Fruit fly (Drosophila melanogaster) whole organism, embryonic: ENCODE results near the gene CG6216.

Experiments
- Aef1 ChIP-seq: fragments of 200-800 bp; sonication (Bioruptor generic); IDR thresholded peaks from 3 replicates; pipeline ENCODE4 v1.3.6; 2022; ENCODE audit warnings: missing biosample characterization, missing genetic modification characterization
- Asciz ChIP-seq: fragments of 200-800 bp; sonication (Bioruptor generic); optimal IDR thresholded peaks from 2 replicates; lab custom pipeline; 2017; ENCODE audit warnings: missing biosample characterization, mild to moderate bottlenecking, missing genetic modification characterization, missing genetic modification reagents
- Awh ChIP-seq: fragments of 200-800 bp; sonication (Bioruptor generic); IDR thresholded peaks from 2 replicates; pipeline ENCODE4, ENCODE4 v1.3.6; 2022; ENCODE audit warnings: missing biosample characterization, missing genetic modification characterization
- B-H1 ChIP-seq: fragments of 200-800 bp; sonication (Bioruptor generic); IDR thresholded peaks from 3 replicates; pipeline ENCODE4 v1.3.6; 2022; ENCODE audit warnings: missing biosample characterization, missing genetic modification characterization
- CG13296 ChIP-seq: fragments of 200-800 bp; sonication (Bioruptor generic); optimal IDR thresholded peaks from 3 replicates; lab custom pipeline; 2018; ENCODE audit warnings: missing biosample characterization, mild to moderate bottlenecking, missing genetic modification characterization
- CG15601 ChIP-seq: fragments of 200-800 bp; sonication (Bioruptor generic); optimal IDR thresholded peaks from 3 replicates; lab custom pipeline; 2019; ENCODE audit warnings: missing biosample characterization, mild to moderate bottlenecking, missing genetic modification characterization, moderate library complexity
- CG17361 ChIP-seq: fragments of 200-800 bp; sonication (Bioruptor generic); IDR thresholded peaks from 3 replicates; pipeline ENCODE4 v1.3.6; 2022; ENCODE audit warnings: missing biosample characterization, missing genetic modification characterization
- CG1792 ChIP-seq: fragments of 200-800 bp; sonication (Bioruptor generic); optimal IDR thresholded peaks from 2 replicates; lab custom pipeline; 2016; ENCODE audit warnings: missing biosample characterization, missing genetic modification characterization
- CG2199 ChIP-seq: fragments of 200-800 bp; sonication (Bioruptor generic); IDR thresholded peaks from 3 replicates; pipeline ENCODE4 v1.3.6; 2022; ENCODE audit warnings: missing biosample characterization, missing genetic modification characterization
- CG3065 ChIP-seq: fragments of 200-800 bp; sonication (Bioruptor generic); optimal IDR thresholded peaks from 2 replicates; lab custom pipeline; 2016; ENCODE audit warnings: missing biosample characterization, missing genetic modification characterization
- CG6791 ChIP-seq: fragments of 200-800 bp; sonication (Bioruptor generic); IDR thresholded peaks from 3 replicates; pipeline ENCODE4 v1.3.6; 2022; ENCODE audit warnings: missing biosample characterization, missing genetic modification characterization; ENCODE audit not compliant: partially characterized antibody
- CG7928 ChIP-seq: fragments of 200-800 bp; sonication (Bioruptor generic); optimal IDR thresholded peaks from 2 replicates; lab custom pipeline; 2017; ENCODE audit warnings: missing biosample characterization, mild to moderate bottlenecking, missing genetic modification characterization
- CG8089 ChIP-seq: fragments of 200-800 bp; sonication (Bioruptor generic); optimal IDR thresholded peaks from 3 replicates; lab custom pipeline; 2016; ENCODE audit warnings: missing biosample characterization, missing genetic modification characterization
- CG8765 ChIP-seq: fragments of 200-800 bp; sonication (Bioruptor generic); IDR thresholded peaks from 2 replicates; pipeline ENCODE4 v1.3.6; 2022; ENCODE audit warnings: missing biosample characterization, missing genetic modification characterization
- Chrac-16 ChIP-seq: fragments of 200-800 bp; sonication (Bioruptor generic); optimal IDR thresholded peaks from 3 replicates; lab custom pipeline; 2016; ENCODE audit warnings: missing biosample characterization, missing genetic modification characterization
- CoRest ChIP-seq: fragments of 200-800 bp; sonication (Bioruptor generic); optimal IDR thresholded peaks from 3 replicates; lab custom pipeline; 2018; ENCODE audit warnings: missing biosample characterization, mild to moderate bottlenecking, missing genetic modification characterization, moderate library complexity
- E2f1 ChIP-seq: fragments of 200-800 bp; sonication (Bioruptor generic); IDR thresholded peaks from 2 replicates; pipeline ENCODE4 v1.3.6; 2022; ENCODE audit warnings: missing biosample characterization, missing genetic modification characterization
- ERR ChIP-seq: fragments of 200-800 bp; sonication (Bioruptor generic); optimal IDR thresholded peaks from 2 replicates; lab custom pipeline; 2016; ENCODE audit warnings: missing biosample characterization, missing genetic modification characterization
- HLH3B ChIP-seq: fragments of 200-800 bp; sonication (Bioruptor generic); IDR thresholded peaks from 2 replicates; pipeline ENCODE4 v1.3.6; 2022; ENCODE audit warnings: missing biosample characterization, missing genetic modification characterization
- Hand ChIP-seq: fragments of 200-800 bp; sonication (Bioruptor generic); optimal IDR thresholded peaks from 2 replicates; lab custom pipeline; 2017; ENCODE audit warnings: mild to moderate bottlenecking, missing biosample characterization, missing genetic modification reagents, missing genetic modification characterization
- Lpt ChIP-seq: fragments of >200 bp; optimal IDR thresholded peaks from 2 replicates; lab custom pipeline; 2018; ENCODE audit warnings: missing biosample characterization, missing genetic modification characterization
- Mes4 ChIP-seq: fragments of 200-800 bp; sonication (Bioruptor generic); optimal IDR thresholded peaks from 2 replicates; lab custom pipeline; 2016; ENCODE audit warnings: missing biosample characterization, missing genetic modification characterization
- NC2α ChIP-seq: fragments of 200-800 bp; sonication (Bioruptor generic); optimal IDR thresholded peaks from 2 replicates; lab custom pipeline; 2016; ENCODE audit warnings: missing biosample characterization, missing genetic modification characterization
- Oaz ChIP-seq: fragments of 200-800 bp; sonication (Bioruptor generic); IDR thresholded peaks from 2 replicates; pipeline ENCODE4 v1.3.6; 2022; ENCODE audit warnings: missing biosample characterization, missing genetic modification characterization
- Opbp ChIP-seq: fragments of 200-800 bp; sonication (Bioruptor generic); IDR thresholded peaks from 3 replicates; pipeline ENCODE4 v1.3.6; 2022; ENCODE audit warnings: missing biosample characterization, missing genetic modification characterization; ENCODE audit not compliant: partially characterized antibody
- Optix ChIP-seq: fragments of 200-800 bp; sonication (Bioruptor generic); IDR thresholded peaks from 3 replicates; pipeline ENCODE4 v1.3.6; 2022; ENCODE audit warnings: missing biosample characterization, missing genetic modification characterization
- Poxn ChIP-seq: fragments of 200-800 bp; sonication (Bioruptor generic); IDR thresholded peaks from 2 replicates; pipeline ENCODE4 v1.3.6; 2022; ENCODE audit warnings: missing biosample characterization, missing genetic modification characterization
- Scr ChIP-seq: fragments of 200-800 bp; sonication (Bioruptor generic); IDR thresholded peaks from 2 replicates; pipeline ENCODE4 v1.3.6; 2022; ENCODE audit warnings: missing biosample characterization, missing genetic modification characterization; ENCODE audit not compliant: partially characterized antibody
- Sin3A ChIP-seq: fragments of >200 bp; optimal IDR thresholded peaks from 2 replicates; lab custom pipeline; 2018
- Sox100B ChIP-seq: fragments of 200-800 bp; sonication (Bioruptor generic); optimal IDR thresholded peaks from 3 replicates; lab custom pipeline; 2018; ENCODE audit warnings: missing biosample characterization, mild to moderate bottlenecking, missing genetic modification characterization
- Sry-β ChIP-seq: fragments of 200-800 bp; sonication (Bioruptor generic); optimal IDR thresholded peaks from 2 replicates; lab custom pipeline; 2018; ENCODE audit warnings: missing biosample characterization, mild to moderate bottlenecking, missing genetic modification characterization, moderate library complexity
- Taf1 ChIP-seq: fragments of 200-800 bp; sonication (Bioruptor generic); IDR thresholded peaks from 2 replicates; pipeline ENCODE4 v1.3.6; 2022; ENCODE audit warnings: missing biosample characterization, missing genetic modification characterization
- Xrp1 ChIP-seq: fragments of 200-800 bp; sonication (Bioruptor generic); IDR thresholded peaks from 2 replicates; pipeline ENCODE4 v1.3.6; 2022; ENCODE audit warnings: missing biosample characterization, missing genetic modification characterization
- amos ChIP-seq: fragments of 200-800 bp; sonication (Bioruptor generic); IDR thresholded peaks from 2 replicates; pipeline ENCODE4 v1.3.6; 2022; ENCODE audit warnings: missing biosample characterization, missing genetic modification characterization; ENCODE audit not compliant: partially characterized antibody
- ap ChIP-seq: fragments of 200-800 bp; sonication (Bioruptor generic); IDR thresholded peaks from 2 replicates; pipeline ENCODE4 v1.3.6; 2022; ENCODE audit warnings: missing biosample characterization, missing genetic modification characterization
- bowl ChIP-seq: fragments of 200-800 bp; sonication (Bioruptor generic); IDR thresholded peaks from 2 replicates; pipeline ENCODE4 v1.3.6; 2022; ENCODE audit warnings: missing biosample characterization, missing genetic modification characterization
- cg ChIP-seq: fragments of 200-800 bp; sonication (Bioruptor generic); optimal IDR thresholded peaks from 3 replicates; lab custom pipeline; 2019; ENCODE audit warnings: missing biosample characterization, mild to moderate bottlenecking, missing genetic modification characterization, moderate library complexity
- esg ChIP-seq: fragments of 200-800 bp; sonication (Bioruptor generic); conservative IDR thresholded peaks from 2 replicates; pipeline ENCODE4 v1.3.6; 2022; ENCODE audit warnings: missing biosample characterization, missing genetic modification characterization
- fd3F ChIP-seq: fragments of 200-800 bp; sonication (Bioruptor generic); optimal IDR thresholded peaks from 2 replicates; lab custom pipeline; 2018; ENCODE audit warnings: missing biosample characterization, mild to moderate bottlenecking, missing genetic modification characterization, moderate library complexity
- gem ChIP-seq: fragments of 200-800 bp; sonication (Bioruptor generic); optimal IDR thresholded peaks from 2 replicates; lab custom pipeline; 2019; ENCODE audit warnings: missing biosample characterization, mild to moderate bottlenecking, missing genetic modification characterization, moderate library complexity
- gsb-n ChIP-seq: fragments of 200-800 bp; sonication (Bioruptor generic); optimal IDR thresholded peaks from 3 replicates; lab custom pipeline; 2018; ENCODE audit warnings: missing biosample characterization, mild to moderate bottlenecking, missing genetic modification characterization
- ham ChIP-seq: fragments of 200-800 bp; sonication (Bioruptor generic); IDR thresholded peaks from 2 replicates; pipeline ENCODE4 v1.3.6; 2022; ENCODE audit warnings: missing biosample characterization, missing genetic modification characterization
- insv ChIP-seq, 2 experiments: fragments of 200-800 bp; sonication (Bioruptor generic); optimal IDR thresholded peaks; 3 replicates each; lab custom pipeline; 2016 to 2018; ENCODE audit warnings: missing biosample characterization in 2 of 2, missing genetic modification characterization in 2 of 2
- lola ChIP-seq, 3 experiments: fragments of >200 bp in 2 of 3; fragments of 200-800 bp in 1 of 3; sonication (Bioruptor generic) in 1 of 3; optimal IDR thresholded peaks; 2 replicates each; lab custom pipeline; 2017 to 2019; ENCODE audit warnings: missing biosample characterization in 3 of 3, missing genetic modification characterization in 3 of 3, mild to moderate bottlenecking in 1 of 3, moderate library complexity in 1 of 3
- pho ChIP-seq: fragments of 200-800 bp; sonication (Bioruptor generic); optimal IDR thresholded peaks from 2 replicates; lab custom pipeline; 2016; ENCODE audit warnings: missing biosample characterization, missing genetic modification characterization
- pnt ChIP-seq: fragments of 200-800 bp; sonication (Bioruptor generic); optimal IDR thresholded peaks from 3 replicates; lab custom pipeline; 2016; ENCODE audit warnings: missing biosample characterization, missing genetic modification characterization
- pros ChIP-seq: fragments of 200-800 bp; sonication (Bioruptor generic); optimal IDR thresholded peaks from 3 replicates; lab custom pipeline; 2019; ENCODE audit warnings: missing biosample characterization, mild to moderate bottlenecking, missing genetic modification characterization, moderate library complexity
- sim ChIP-seq: fragments of 200-800 bp; sonication (Bioruptor generic); IDR thresholded peaks from 2 replicates; pipeline ENCODE4 v1.3.6; 2022; ENCODE audit warnings: missing biosample characterization, missing genetic modification characterization
- slbo ChIP-seq: fragments of 200-800 bp; sonication (Bioruptor generic); IDR thresholded peaks from 2 replicates; pipeline ENCODE4 v1.3.6; 2022; ENCODE audit warnings: missing biosample characterization, missing genetic modification characterization
- slou ChIP-seq: fragments of 200-800 bp; sonication (Bioruptor generic); optimal IDR thresholded peaks from 3 replicates; lab custom pipeline; 2016; ENCODE audit warnings: missing biosample characterization, missing genetic modification characterization
- tx ChIP-seq: fragments of 200-800 bp; sonication (Bioruptor generic); optimal IDR thresholded peaks from 2 replicates; lab custom pipeline; 2016; ENCODE audit warnings: missing biosample characterization, missing genetic modification characterization
- unc-4 ChIP-seq: fragments of 200-800 bp; sonication (Bioruptor generic); IDR thresholded peaks from 2 replicates; pipeline ENCODE4 v1.3.6; 2022; ENCODE audit warnings: missing biosample characterization, missing genetic modification characterization; ENCODE audit not compliant: partially characterized antibody

CG6216 gene

DNA sequence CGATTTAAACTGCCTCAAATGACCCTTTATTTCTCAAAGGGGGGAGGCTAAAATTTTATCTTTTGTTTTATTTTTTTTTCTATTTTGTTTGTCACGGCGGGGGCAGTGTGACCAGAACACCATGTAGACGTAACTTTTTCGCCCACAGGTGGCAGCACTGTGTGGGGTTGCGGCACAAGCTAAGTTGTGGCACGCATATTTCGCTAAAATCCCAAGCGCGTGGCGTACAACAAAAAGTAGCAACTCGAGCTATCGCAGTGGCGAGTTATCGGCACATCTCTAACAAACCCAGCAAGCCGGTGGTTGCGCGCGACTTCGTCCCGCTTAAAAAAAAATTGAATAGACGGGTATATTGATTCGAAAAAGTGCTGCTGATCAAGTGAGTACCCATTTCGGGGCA lies 27.5 kb downstream of the CG6216 start, which contains the start of the genes Ufd1 and NaPi-III (continued):
- TF ChIP-seq Aef1 (GFP tag; lab: Robert Waterston, UW) (peak; percentile 78), unc-4 (GFP tag; lab: Robert Waterston, UW) (peak; percentile 92), Asciz (no peak), ap (GFP tag; lab: Robert Waterston, UW) (no peak), lola (GFP tag; optimal IDR thresholded peaks at IDR 0.05; lab: Kevin White, UChicago) (no peak), bowl (GFP tag; lab: Robert Waterston, UW) (no peak), CG15601 (tag; lab: Kevin White, UChicago) (peak; percentile 71), CG2199 (GFP tag; lab: Robert Waterston, UW) (no peak), Scr (GFP tag; lab: Robert Waterston, UW) (peak; percentile 81), CG6791 (GFP tag; lab: Robert Waterston, UW) (peak; percentile 90), gem (tag; lab: Kevin White, UChicago) (peak; percentile 6), Chrac-16 (GFP tag; lab: Kevin White, UChicago) (peak; percentile 51), ERR (GFP tag; lab: Kevin White, UChicago) (peak; percentile 51), tx (GFP tag; lab: Kevin White, UChicago) (peak; percentile 41), Lpt (GFP tag; lab: Kevin White, UChicago) (no peak), slbo (GFP tag; lab: Robert Waterston, UW) (peak; percentile 76), Taf1 (GFP tag; lab: Robert Waterston, UW) (no peak), pnt (GFP tag; lab: Kevin White, UChicago) (peak; percentile 26), insv (GFP tag; optimal IDR thresholded peaks at IDR 0.05; lab: Kevin White, UChicago) (peak in 1 of 2 experiments; percentile 72), Mes4 (GFP tag; lab: Kevin White, UChicago) (no peak), NC2α (GFP tag; lab: Kevin White, UChicago) (no peak), CG3065 (GFP tag; lab: Kevin White, UChicago) (no peak), Xrp1 (GFP tag; lab: Robert Waterston, UW) (no peak), CG8765 (GFP tag; lab: Robert Waterston, UW) (no peak), fd3F (GFP tag; lab: Kevin White, UChicago) (no peak), Hand (GFP tag; lab: Kevin White, UChicago) (no peak), HLH3B (no peak), pho (GFP tag; lab: Kevin White, UChicago) (peak; percentile 35), Awh (GFP tag; lab: Robert Waterston, UW) (no peak), pros (GFP tag; lab: Kevin White, UChicago) (no peak), CG13296 (GFP tag; lab: Kevin White, UChicago) (no peak), slou (GFP tag; lab: Kevin White, UChicago) (no peak), Oaz (GFP tag; lab: Robert Waterston, UW) (no peak), Opbp (GFP tag; lab: Robert Waterston, UW) (peak; percentile 93), CG17361 (GFP tag; lab: Robert Waterston, UW) (no peak), esg (no peak), B-H1 (GFP tag; lab: Robert Waterston, UW) (no peak), Sox100B (GFP tag; lab: Kevin White, UChicago) (no peak), cg (GFP tag; lab: Kevin White, UChicago) (no peak), Optix (no peak), Poxn (no peak), CoRest (tag; lab: Kevin White, UChicago) (peak; percentile 73), amos (peak; percentile 90), E2f1 (GFP tag; lab: Robert Waterston, UW) (peak; percentile 51; the same call in 1 of the 2 replicates), CG7928 (peak; percentile 40), CG1792 (GFP tag; lab: Kevin White, UChicago) (no peak), sim (GFP tag; lab: Robert Waterston, UW) (no peak), CG8089 (peak; percentile 50), gsb-n (tag; lab: Kevin White, UChicago) (peak; percentile 9), Sry-β (GFP tag; lab: Kevin White, UChicago) (no peak), ham (GFP tag; lab: Robert Waterston, UW) (no peak), Sin3A (lab: Kevin White, UChicago) (peak; percentile 79)
